Fruit fly (Drosophila melanogaster): ENCODE results near the gene kirre.

DNA sequence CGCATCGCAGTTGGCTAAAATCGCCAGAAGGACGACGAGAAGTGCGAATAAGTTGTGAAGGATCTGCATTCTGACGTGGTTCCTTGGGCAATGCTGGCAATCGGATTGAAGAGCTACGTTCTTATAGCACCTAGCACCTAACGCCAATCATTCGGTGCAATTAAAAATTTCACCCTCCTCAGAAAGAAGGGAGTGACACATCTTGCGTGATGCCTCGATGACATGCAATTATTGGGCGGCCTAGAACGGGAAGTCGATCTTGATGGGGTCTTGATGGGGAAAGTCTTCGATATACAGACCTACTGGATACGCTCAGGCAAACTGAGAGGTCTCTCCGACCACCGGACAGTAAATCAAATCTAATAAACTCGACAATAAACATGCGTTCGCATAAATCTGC, 132.6 kb downstream of the kirre start, which contains the start of gene CG14416:
- no peak for TF ChIP-seq CTCF (optimal IDR thresholded peaks at IDR 0.05)
- no peak for TF ChIP-seq CG8478 (optimal IDR thresholded peaks at IDR 0.05)
